Worm (Caenorhabditis elegans): ENCODE measurements around the gene C43G2.3.

Gene C43G2.3

ce11 chrIV:6577914-6578313 lies at the start of gene C43G2.3:
TSS of gene C43G2.3 (plus strand) at chrIV:6578214.
- no peak for TF ChIP-seq madf-5 (GFP tag; IDR thresholded peaks at IDR 0.05)
- no peak for TF ChIP-seq vab-7 (GFP tag; IDR thresholded peaks at IDR 0.05)
- TF ChIP-seq dmd-8 (GFP tag; IDR thresholded peaks at IDR 0.05), result no peak
- TF ChIP-seq ceh-20 (GFP tag; IDR thresholded peaks at IDR 0.05), result no peak
- TF ChIP-seq lin-39 (tag; optimal IDR thresholded peaks at IDR 0.05), result no peak
- no peak for TF ChIP-seq daf-12 (tag; optimal IDR thresholded peaks at IDR 0.05)
- no peak for TF ChIP-seq daf-8 (GFP tag; IDR thresholded peaks at IDR 0.05)
- TF ChIP-seq mxl-3 (GFP tag; optimal IDR thresholded peaks at IDR 0.05), result no peak
- no peak for TF ChIP-seq hmg-1.1 (GFP tag; IDR thresholded peaks at IDR 0.05)
- no peak for TF ChIP-seq mdt-29 (GFP tag; IDR thresholded peaks at IDR 0.05)
- no peak for TF ChIP-seq Y5F2A.4 (GFP tag; optimal IDR thresholded peaks at IDR 0.05)
- TF ChIP-seq spr-3 (GFP tag; optimal IDR thresholded peaks at IDR 0.05), result no peak

- TF ChIP-seq lsy-2 (tag; optimal IDR thresholded peaks at IDR 0.05) (no peak), mdl-1 (tag; optimal IDR thresholded peaks at IDR 0.05) (no peak), dmd-9 (GFP tag; IDR thresholded peaks at IDR 0.05) (no peak), ctbp-1 (GFP tag; IDR thresholded peaks at IDR 0.05) (no peak), Y48G9A.11 (GFP tag; IDR thresholded peaks at IDR 0.05) (no peak), F44E2.7 (GFP tag; IDR thresholded peaks at IDR 0.05) (no peak), mep-1 (tag; optimal IDR thresholded peaks at IDR 0.05) (no peak), unc-62 (GFP tag; optimal IDR thresholded peaks at IDR 0.05 in 1 of 2) (no peak), unc-62 (tag; optimal IDR thresholded peaks at IDR 0.05) (no peak), lin-13 (GFP tag; optimal IDR thresholded peaks at IDR 0.05) (no peak), sdz-12 (GFP tag; optimal IDR thresholded peaks at IDR 0.05) (no peak), ceh-44 (GFP tag; IDR thresholded peaks at IDR 0.05) (no peak), hmg-1.1 (GFP tag; IDR thresholded peaks at IDR 0.05) (no peak), nhr-10 (tag; optimal IDR thresholded peaks at IDR 0.05) (no peak), tra-1 (GFP tag; IDR thresholded peaks at IDR 0.05) (no peak), spr-1 (tag; optimal IDR thresholded peaks at IDR 0.05) (no peak), dmd-8 (GFP tag; IDR thresholded peaks at IDR 0.05) (no peak), pha-4 (GFP tag; IDR thresholded peaks at IDR 0.05) (no peak), pha-4 (tag; optimal IDR thresholded peaks at IDR 0.05) (no peak), ZK546.5 (tag; optimal IDR thresholded peaks at IDR 0.05) (no peak)
Observed at ce11 chrIV:6529832-6530231, 48.2 kb upstream of the C43G2.3 start.

DNA sequence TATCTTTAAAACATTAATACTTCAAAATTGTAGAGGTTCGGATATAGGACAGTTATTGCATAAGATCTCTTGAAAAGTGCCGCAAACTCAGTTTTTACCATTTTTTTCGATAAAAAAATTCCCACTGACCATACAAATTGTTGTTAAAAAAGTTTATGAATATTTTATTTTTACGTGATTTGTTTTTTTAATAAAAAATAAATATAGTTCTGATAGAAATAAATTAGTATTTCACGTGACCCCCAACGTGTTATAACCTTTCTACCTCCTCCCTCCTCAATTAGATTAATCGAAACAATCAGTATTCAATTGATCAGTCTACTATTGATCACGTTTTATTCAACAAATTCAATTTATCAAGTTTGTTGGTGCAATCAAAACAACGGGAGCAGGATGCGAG lies 46.6 kb upstream of the C43G2.3 start, which contains the start of gene C01G5.4:
TSS of gene C01G5.4 (plus strand) at position 301 of the 400 bp plus-strand sequence.
- TF ChIP-seq nhr-10 (tag; optimal IDR thresholded peaks at IDR 0.05) (no peak), unc-39 (tag; optimal IDR thresholded peaks at IDR 0.05) (no peak), D1046.2 (GFP tag; IDR thresholded peaks at IDR 0.05) (no peak), ctbp-1 (GFP tag; IDR thresholded peaks at IDR 0.05) (no peak), spr-3 (GFP tag; optimal IDR thresholded peaks at IDR 0.05) (no peak), Y105C5A.15 (GFP tag; IDR thresholded peaks at IDR 0.05) (no peak)

ce11 chrIV:6535908-6536307 lies 42.1 kb upstream of the C43G2.3 start, which contains the start of gene C01G5.3:
TSS of gene C01G5.3 (plus strand) at chrIV:6536208.
- TF ChIP-seq egl-43 (GFP tag; IDR thresholded peaks at IDR 0.05) (no peak), nhr-48 (tag; optimal IDR thresholded peaks at IDR 0.05) (no peak), daf-8 (GFP tag; IDR thresholded peaks at IDR 0.05) (no peak), Y105C5A.15 (GFP tag; IDR thresholded peaks at IDR 0.05) (no peak), zfp-3 (GFP tag; conservative IDR thresholded peaks at IDR 0.05) (no peak), lir-3 (tag; optimal IDR thresholded peaks at IDR 0.05) (no peak), madf-5 (GFP tag; IDR thresholded peaks at IDR 0.05) (no peak), jun-1 (tag; optimal IDR thresholded peaks at IDR 0.05) (no peak), aly-2 (tag; optimal IDR thresholded peaks at IDR 0.05) (no peak), nhr-77 (tag; optimal IDR thresholded peaks at IDR 0.05) (no peak), dmd-6 (GFP tag; IDR thresholded peaks at IDR 0.05) (no peak)
